Worm (Caenorhabditis elegans): Measurements from ENCODE around the gene fbxa-108.

Gene fbxa-108

ce11 chrV:17667676-17668075, 8.5 kb upstream of the fbxa-108 start, which contains the start of gene F59A1.12:
F59A1.12 (minus strand) TSS chrV:17667776.
- TF ChIP-seq nhr-90 (tag; optimal IDR thresholded peaks at IDR 0.05) (no peak), madf-10 (tag; optimal IDR thresholded peaks at IDR 0.05) (no peak), unc-130 (GFP tag; optimal IDR thresholded peaks at IDR 0.05) (no peak), cebp-2 (GFP tag; IDR thresholded peaks at IDR 0.05) (no peak), mes-4 (tag; optimal IDR thresholded peaks at IDR 0.05) (no peak)

- TF ChIP-seq unc-62 (GFP tag; optimal IDR thresholded peaks at IDR 0.05), result no peak
- TF ChIP-seq F33H1.4 (GFP tag; IDR thresholded peaks at IDR 0.05), result no peak
- TF ChIP-seq ceh-27 (GFP tag; optimal IDR thresholded peaks at IDR 0.05), result no peak
These were observed 6.7 kb upstream of the fbxa-108 start, which contains the start of gene F59A1.11 for ce11 chrV:17665906-17666305. F59A1.11 (minus strand) TSS chrV:17666006.

- TF ChIP-seq nhr-80 (tag; optimal IDR thresholded peaks at IDR 0.05), result no peak
- TF ChIP-seq zfh-2 (GFP tag; conservative IDR thresholded peaks at IDR 0.05), result peak; percentile 67
- no peak for TF ChIP-seq rpc-1 (optimal IDR thresholded peaks at IDR 0.05)
- TF ChIP-seq rpc-1 (tag; optimal IDR thresholded peaks at IDR 0.05), result peak; percentile 40
- peak; percentile 77; the same call in 1 of the 2 replicates for TF ChIP-seq nhr-120 (GFP tag; IDR thresholded peaks at IDR 0.05)
- no peak for TF ChIP-seq ZK185.1 (tag; optimal IDR thresholded peaks at IDR 0.05; ENCODE audit: poor library complexity, severe bottlenecking)
- no peak for TF ChIP-seq ccch-3 (GFP tag; optimal IDR thresholded peaks at IDR 0.05)
- TF ChIP-seq tbp1 (GFP tag; optimal IDR thresholded peaks at IDR 0.05), result peak; percentile 56
These were observed 5.2 kb upstream of the fbxa-108 start for ce11 chrV:17664367-17664766.

- no peak for TF ChIP-seq ztf-26 (tag; optimal IDR thresholded peaks at IDR 0.05)
- TF ChIP-seq atf-7 (tag; optimal IDR thresholded peaks at IDR 0.05), result peak; percentile 41
- no peak for TF ChIP-seq nhr-27 (tag; optimal IDR thresholded peaks at IDR 0.05)
- no peak for TF ChIP-seq snpc-4 (GFP tag; optimal IDR thresholded peaks at IDR 0.05)
- peak in 1 of 4 experiments; percentile 0 for TF ChIP-seq snpc-4 (tag; optimal IDR thresholded peaks at IDR 0.05)
- peak; percentile 87 for TF ChIP-seq nhr-80 (tag; optimal IDR thresholded peaks at IDR 0.05)
- TF ChIP-seq xnd-1 (tag; optimal IDR thresholded peaks at IDR 0.05), result no peak
- TF ChIP-seq gei-17 (GFP tag; optimal IDR thresholded peaks at IDR 0.05), result no peak
These were observed 3.1 kb upstream of the fbxa-108 start for ce11 chrV:17662260-17662659.

- TF ChIP-seq rpc-1 (optimal IDR thresholded peaks at IDR 0.05), result no peak
- TF ChIP-seq rpc-1 (tag; optimal IDR thresholded peaks at IDR 0.05), result peak; percentile 10
- TF ChIP-seq ztf-28 (GFP tag; IDR thresholded peaks at IDR 0.05), result no peak
These were observed 818 bp upstream of the fbxa-108 start, which contains the start of gene dgat-2 for ce11 chrV:17660003-17660402. dgat-2 (plus strand) TSS chrV:17660303.

- no peak for TF ChIP-seq mcd-1 (GFP tag; IDR thresholded peaks at IDR 0.05)
- no peak for TF ChIP-seq hmg-20 (GFP tag; IDR thresholded peaks at IDR 0.05)
- TF ChIP-seq hrde-1 (tag; optimal IDR thresholded peaks at IDR 0.05; ENCODE audit: borderline replicate concordance), result no peak
- TF ChIP-seq attf-5 (GFP tag; optimal IDR thresholded peaks at IDR 0.05), result no peak
- TF ChIP-seq lsl-1 (GFP tag; optimal IDR thresholded peaks at IDR 0.05), result peak; percentile 88
- no peak for TF ChIP-seq egrh-3 (GFP tag; IDR thresholded peaks at IDR 0.05)
- no peak for TF ChIP-seq rpc-1 (optimal IDR thresholded peaks at IDR 0.05)
- TF ChIP-seq rpc-1 (tag; optimal IDR thresholded peaks at IDR 0.05), result no peak
- no peak for TF ChIP-seq snpc-3.4 (tag; optimal IDR thresholded peaks at IDR 0.05)
- TF ChIP-seq ceh-91 (GFP tag; IDR thresholded peaks at IDR 0.05), result 0 out of 2 replicates have a peak, but pooled peaks have one; percentile 16
- no peak for TF ChIP-seq efl-1 (GFP tag; optimal IDR thresholded peaks at IDR 0.05)
- no peak for TF ChIP-seq let-607 (tag; optimal IDR thresholded peaks at IDR 0.05)
- TF ChIP-seq tbp1 (GFP tag; optimal IDR thresholded peaks at IDR 0.05), result no peak
- TF ChIP-seq madf-6 (GFP tag; IDR thresholded peaks at IDR 0.05), result peak; percentile 63
- TF ChIP-seq repo-1 (tag; optimal IDR thresholded peaks at IDR 0.05), result no peak
- TF ChIP-seq cebp-1 (GFP tag; IDR thresholded peaks at IDR 0.05), result no peak
- no peak for TF ChIP-seq cebp-1 (tag; optimal IDR thresholded peaks at IDR 0.05)
- no peak for TF ChIP-seq sea-2 (GFP tag; IDR thresholded peaks at IDR 0.05)
- peak; percentile 48 for TF ChIP-seq D2030.7 (GFP tag; IDR thresholded peaks at IDR 0.05)
- TF ChIP-seq xnd-1 (tag; optimal IDR thresholded peaks at IDR 0.05), result peak; percentile 56
- no peak for TF ChIP-seq mes-4 (tag; optimal IDR thresholded peaks at IDR 0.05)
- no peak for TF ChIP-seq pbrm-1 (GFP tag; IDR thresholded peaks at IDR 0.05)
These were observed 361 bp downstream of the fbxa-108 start for ce11 chrV:17658824-17659223.
